Worm (Caenorhabditis elegans) whole organism, L4 larva: ENCODE results near the gene H01M10.2.

Source experiments
- F10B5.3 ChIP-seq: sonication (generic microtip); optimal IDR thresholded peaks from 2 replicates; lab custom pipeline; 2016; ENCODE audit warnings: mild to moderate bottlenecking, missing genetic modification characterization, missing compliant biosample characterization
- R02D3.7 ChIP-seq: fragments of 150-350 bp; sonication (generic microtip); optimal IDR thresholded peaks from 3 replicates; lab custom pipeline; 2014; ENCODE audit warnings: missing biosample characterization, missing genetic modification characterization
- T20F7.1 ChIP-seq: fragments of 200-800 bp; sonication (Bioruptor generic); optimal IDR thresholded peaks from 2 replicates; lab custom pipeline; 2018; ENCODE audit warnings: mild to moderate bottlenecking, missing genetic modification characterization, missing compliant biosample characterization
- Y105C5A.15 ChIP-seq: fragments of 200-800 bp; sonication (Bioruptor generic); IDR thresholded peaks from 2 replicates; pipeline ENCODE4 v1.3.6; 2022; ENCODE audit warnings: missing genetic modification characterization, missing compliant biosample characterization
- Y75B8A.6 ChIP-seq: fragments of 200-800 bp; sonication (Bioruptor generic); IDR thresholded peaks from 2 replicates; pipeline ENCODE4 v1.3.6; 2022; ENCODE audit warnings: missing genetic modification reagents, missing genetic modification characterization, missing compliant biosample characterization
- ZK546.5 ChIP-seq, 2 experiments: sonication (generic microtip); optimal IDR thresholded peaks; 2 replicates each; lab custom pipeline; 2017; ENCODE audit warnings: missing biosample characterization in 2 of 2, missing genetic modification characterization in 2 of 2
- aha-1 ChIP-seq: fragments of 150-350 bp; peaks from one replicate; lab custom pipeline; 2014; ENCODE audit warnings: missing biosample characterization, missing genetic modification characterization
- aly-2 ChIP-seq: sonication (generic microtip); optimal IDR thresholded peaks from 2 replicates; lab custom pipeline; 2018; ENCODE audit warnings: missing biosample characterization, missing genetic modification characterization
- ama-1 ChIP-seq: fragments of 150-350 bp; optimal IDR thresholded peaks from 2 replicates; lab custom pipeline; 2014; ENCODE audit warnings: inconsistent platforms, mixed read lengths
- arid-1 ChIP-seq: fragments of 200-800 bp; sonication (Bioruptor generic); conservative IDR thresholded peaks from 2 replicates; pipeline ENCODE4 v1.3.6; 2022; ENCODE audit warnings: missing genetic modification reagents, missing genetic modification characterization, missing compliant biosample characterization
- ceh-28 ChIP-seq: fragments of 150-350 bp; optimal IDR thresholded peaks from 2 replicates; lab custom pipeline; 2014; ENCODE audit warnings: missing biosample characterization, missing genetic modification reagents, missing genetic modification characterization
- ceh-44 ChIP-seq: fragments of 200-800 bp; sonication (Bioruptor generic); IDR thresholded peaks from 2 replicates; pipeline ENCODE4 v1.3.6; 2022; ENCODE audit warnings: missing genetic modification reagents, missing genetic modification characterization, missing compliant biosample characterization
- ces-1 ChIP-seq: fragments of 150-350 bp; sonication (generic microtip); optimal IDR thresholded peaks from 4 replicates; lab custom pipeline; 2014; ENCODE audit warnings: missing biosample characterization, missing genetic modification reagents, missing genetic modification characterization
- daf-19 ChIP-seq: fragments of 200-800 bp; sonication (Bioruptor generic); conservative IDR thresholded peaks from 2 replicates; pipeline ENCODE4 v1.3.6; 2022; ENCODE audit warnings: missing genetic modification characterization, missing compliant biosample characterization
- dpl-1 ChIP-seq: fragments of 150-350 bp; optimal IDR thresholded peaks from 2 replicates; lab custom pipeline; 2014; ENCODE audit warnings: missing biosample characterization, missing genetic modification reagents, missing genetic modification characterization
- dve-1 ChIP-seq: sonication (generic microtip); optimal IDR thresholded peaks from 2 replicates; lab custom pipeline; 2017; ENCODE audit warnings: antibody characterized with exemption, mild to moderate bottlenecking, missing genetic modification characterization, missing compliant biosample characterization; ENCODE audit not compliant: insufficient read depth
- fkh-10 ChIP-seq: fragments of 150-350 bp; optimal IDR thresholded peaks from 2 replicates; lab custom pipeline; 2014; ENCODE audit warnings: missing biosample characterization, missing genetic modification reagents, missing genetic modification characterization
- hmg-1.1 ChIP-seq: fragments of 200-800 bp; sonication (Bioruptor generic); IDR thresholded peaks from 2 replicates; pipeline ENCODE4 v1.3.6; 2022; ENCODE audit warnings: missing genetic modification reagents, missing genetic modification characterization, missing compliant biosample characterization
- lin-29 ChIP-seq: fragments of 200-800 bp; sonication (Bioruptor generic); IDR thresholded peaks from 2 replicates; pipeline ENCODE4 v1.3.6; 2022; ENCODE audit warnings: missing genetic modification reagents, missing genetic modification characterization, missing compliant biosample characterization
- lin-38 ChIP-seq: fragments of 200-800 bp; sonication (Bioruptor generic); IDR thresholded peaks from 2 replicates; pipeline ENCODE4 v1.3.6; 2022; ENCODE audit warnings: missing genetic modification reagents, missing genetic modification characterization, missing compliant biosample characterization
- lin-39 ChIP-seq: fragments of 150-350 bp; optimal IDR thresholded peaks from 2 replicates; lab custom pipeline; 2014; ENCODE audit warnings: missing biosample characterization, missing genetic modification reagents, missing genetic modification characterization
- lir-3 ChIP-seq: sonication (generic microtip); optimal IDR thresholded peaks from 2 replicates; lab custom pipeline; 2016; ENCODE audit warnings: mild to moderate bottlenecking, missing genetic modification characterization, missing compliant biosample characterization
- lsy-2 ChIP-seq, 2 experiments: fragments of 150-350 bp in 1 of 2; sonication (generic microtip) in 1 of 2; optimal IDR thresholded peaks; 2 replicates each; lab custom pipeline; 2014 to 2017; ENCODE audit warnings: missing biosample characterization in 2 of 2, missing genetic modification characterization in 2 of 2
- madf-9 ChIP-seq: fragments of 200-800 bp; sonication (Bioruptor generic); conservative IDR thresholded peaks from 2 replicates; pipeline ENCODE4 v1.3.6; 2022; ENCODE audit warnings: missing genetic modification reagents, missing genetic modification characterization, missing compliant biosample characterization
- mdl-1 ChIP-seq, 2 experiments: fragments of 150-350 bp in 1 of 2; sonication (generic microtip) in 1 of 2; optimal IDR thresholded peaks; 2 replicates each; lab custom pipeline; 2014 to 2017; ENCODE audit warnings: missing biosample characterization in 2 of 2, missing genetic modification characterization in 2 of 2
- mdt-29 ChIP-seq: fragments of 200-800 bp; sonication (Bioruptor generic); IDR thresholded peaks from 2 replicates; pipeline ENCODE4 v1.3.6; 2022; ENCODE audit warnings: missing genetic modification reagents, missing genetic modification characterization, missing compliant biosample characterization
- mes-2 ChIP-seq: sonication (generic microtip); optimal IDR thresholded peaks from 2 replicates; lab custom pipeline; 2016; ENCODE audit warnings: missing genotype, mild to moderate bottlenecking, missing genetic modification characterization, missing compliant biosample characterization; ENCODE audit not compliant: poor library complexity, severe bottlenecking
- mxl-2 ChIP-seq: fragments of 200-800 bp; sonication (Bioruptor generic); conservative IDR thresholded peaks from 2 replicates; pipeline ENCODE4 v1.3.6; 2022; ENCODE audit warnings: missing genetic modification reagents, missing genetic modification characterization, missing compliant biosample characterization
- nhr-10 ChIP-seq: fragments of 150-350 bp; optimal IDR thresholded peaks from 2 replicates; lab custom pipeline; 2014; ENCODE audit warnings: missing biosample characterization, missing genetic modification characterization
- nhr-102 ChIP-seq: sonication (generic microtip); optimal IDR thresholded peaks from 2 replicates; lab custom pipeline; 2016; ENCODE audit warnings: mild to moderate bottlenecking, missing genetic modification characterization, moderate library complexity, missing compliant biosample characterization
- nhr-111 ChIP-seq: fragments of 200-800 bp; sonication (Bioruptor generic); optimal IDR thresholded peaks from 2 replicates; lab custom pipeline; 2018; ENCODE audit warnings: mild to moderate bottlenecking, missing genetic modification characterization, missing compliant biosample characterization
- nhr-237 ChIP-seq: sonication (generic microtip); optimal IDR thresholded peaks from 2 replicates; lab custom pipeline; 2017; ENCODE audit warnings: missing biosample characterization, missing genetic modification characterization
- nhr-42 ChIP-seq: fragments of 200-800 bp; sonication (Bioruptor generic); IDR thresholded peaks from 2 replicates; pipeline ENCODE4 v1.3.6; 2022; ENCODE audit warnings: missing genetic modification characterization, missing compliant biosample characterization
- nhr-6 ChIP-seq: fragments of 150-350 bp; optimal IDR thresholded peaks from 2 replicates; lab custom pipeline; 2014; ENCODE audit warnings: missing biosample characterization, missing genetic modification characterization
- pqm-1 ChIP-seq: sonication (generic microtip); optimal IDR thresholded peaks from 2 replicates; lab custom pipeline; 2017; ENCODE audit warnings: missing biosample characterization, missing genetic modification characterization
- saeg-2 ChIP-seq: fragments of 200-800 bp; sonication (Bioruptor generic); IDR thresholded peaks from 2 replicates; pipeline ENCODE4 v1.3.6; 2022; ENCODE audit warnings: missing genetic modification reagents, missing genetic modification characterization, missing compliant biosample characterization
- skn-1 ChIP-seq: fragments of 150-350 bp; optimal IDR thresholded peaks from 2 replicates; lab custom pipeline; 2014; ENCODE audit warnings: missing biosample characterization, missing genetic modification characterization
- snpc-4 ChIP-seq: fragments of 150-350 bp; optimal IDR thresholded peaks from 2 replicates; lab custom pipeline; 2014; ENCODE audit warnings: missing biosample characterization, missing genetic modification characterization
- spr-1 ChIP-seq: sonication (generic microtip); optimal IDR thresholded peaks from 2 replicates; lab custom pipeline; 2016; ENCODE audit warnings: mild to moderate bottlenecking, missing genetic modification characterization, missing compliant biosample characterization
- tag-97 ChIP-seq: fragments of 200-800 bp; sonication (Bioruptor generic); IDR thresholded peaks from 2 replicates; pipeline ENCODE4 v1.3.6; 2022; ENCODE audit warnings: missing genetic modification characterization, missing compliant biosample characterization
- unc-62 ChIP-seq, 3 experiments: fragments of 150-350 bp in 1 of 3; sonication (generic microtip); optimal IDR thresholded peaks in 2 of 3; peaks in 1 of 3; 1 replicate in 1 of 3; 2 replicates in 2 of 3; lab custom pipeline; 2014 to 2017; ENCODE audit warnings: missing biosample characterization in 3 of 3, missing genetic modification characterization in 3 of 3, missing genetic modification reagents in 3 of 3, missing genotype in 1 of 3
- zip-11 ChIP-seq: fragments of 200-800 bp; sonication (Bioruptor generic); IDR thresholded peaks from 2 replicates; pipeline ENCODE4 v1.3.6; 2022; ENCODE audit warnings: missing genetic modification characterization, missing compliant biosample characterization
- zip-2 ChIP-seq: fragments of 150-350 bp; optimal IDR thresholded peaks from 2 replicates; lab custom pipeline; 2014; ENCODE audit warnings: missing biosample characterization, missing genetic modification characterization
- ztf-7 ChIP-seq: fragments of 150-350 bp; optimal IDR thresholded peaks from 2 replicates; lab custom pipeline; 2014; ENCODE audit warnings: missing biosample characterization, missing genetic modification characterization

The H01M10.2 gene

ce11 chrX:2613077-2613476 is 27.5 kb upstream of the H01M10.2 start (continued):
- TF ChIP-seq mes-2 = peak; percentile 88
- TF ChIP-seq pqm-1 (tag; lab: Kevin White, UChicago) = no peak
- TF ChIP-seq ces-1 (GFP tag; lab: Kevin White, UChicago) = no peak
- TF ChIP-seq F10B5.3 = no peak
- no peak for TF ChIP-seq nhr-237 (tag; lab: Kevin White, UChicago)
- TF ChIP-seq T20F7.1 (GFP tag; lab: Kevin White, UChicago) = peak; percentile 58
- TF ChIP-seq, all 104 proteins: peak for 68

ce11 chrX:2607522-2608278 is 22.1 kb upstream of the H01M10.2 start, which contains the start of gene T03G6.1:
Gene T03G6.1, plus strand, starts transcription at chrX:2608228.
- TF ChIP-seq zip-2 (tag; lab: Kevin White, UChicago) = no peak
- TF ChIP-seq snpc-4 (tag; lab: Kevin White, UChicago) = no peak
- no peak for TF ChIP-seq lin-38 (GFP tag; lab: Robert Waterston, UW)
- no peak for TF ChIP-seq F10B5.3
- no peak for TF ChIP-seq saeg-2
- no peak for TF ChIP-seq ama-1 (lab: Kevin White, UChicago)
- TF ChIP-seq unc-62 (GFP tag; optimal IDR thresholded peaks at IDR 0.05 in 1 of 2; lab: Kevin White, UChicago) = peak in 1 of 2 experiments; percentile 66
- no peak for TF ChIP-seq unc-62 (tag; optimal IDR thresholded peaks at IDR 0.05; lab: Kevin White, UChicago)
- TF ChIP-seq, all 104 proteins: peak for 1

ce11 chrX:2604358-2605016 is 18.9 kb upstream of the H01M10.2 start:
- TF ChIP-seq tag-97 (GFP tag; lab: Robert Waterston, UW) (no peak), T20F7.1 (GFP tag; lab: Kevin White, UChicago) (no peak), R02D3.7 (tag; lab: Kevin White, UChicago) (no peak), nhr-111 (GFP tag; lab: Kevin White, UChicago) (no peak), ZK546.5 (tag; optimal IDR thresholded peaks at IDR 0.05; lab: Kevin White, UChicago) (no peak), lin-39 (tag; lab: Kevin White, UChicago) (no peak), dve-1 (tag; lab: Kevin White, UChicago) (peak; percentile 36), arid-1 (GFP tag; lab: Robert Waterston, UW) (no peak), mdt-29 (no peak), nhr-42 (GFP tag; lab: Robert Waterston, UW) (no peak), spr-1 (tag; lab: Kevin White, UChicago) (no peak), mxl-2 (GFP tag; lab: Robert Waterston, UW) (no peak), daf-19 (no peak), ztf-7 (no peak), lin-29 (GFP tag; lab: Robert Waterston, UW) (no peak), Y105C5A.15 (GFP tag; lab: Robert Waterston, UW) (no peak), mdl-1 (tag; optimal IDR thresholded peaks at IDR 0.05; lab: Kevin White, UChicago) (no peak), skn-1 (tag; lab: Kevin White, UChicago) (no peak), zip-11 (GFP tag; lab: Robert Waterston, UW) (no peak), unc-62 (GFP tag; optimal IDR thresholded peaks at IDR 0.05 in 1 of 2; lab: Kevin White, UChicago) (peak in 1 of 2 experiments; percentile 13), unc-62 (tag; optimal IDR thresholded peaks at IDR 0.05; lab: Kevin White, UChicago) (no peak), dpl-1 (GFP tag; lab: Kevin White, UChicago) (no peak), aha-1 (tag; lab: Kevin White, UChicago) (peak; percentile 95), pqm-1 (tag; lab: Kevin White, UChicago) (no peak), ama-1 (lab: Kevin White, UChicago) (no peak), nhr-102 (tag; lab: Kevin White, UChicago) (no peak), ceh-28 (no peak), aly-2 (tag; lab: Kevin White, UChicago) (no peak), nhr-6 (tag; lab: Kevin White, UChicago) (no peak), Y75B8A.6 (GFP tag; lab: Robert Waterston, UW) (no peak), saeg-2 (no peak), lir-3 (tag; lab: Kevin White, UChicago) (no peak), nhr-10 (tag; lab: Kevin White, UChicago) (no peak), lsy-2 (tag; optimal IDR thresholded peaks at IDR 0.05; lab: Kevin White, UChicago) (peak in 1 of 2 experiments; percentile 4), hmg-1.1 (GFP tag; lab: Robert Waterston, UW) (no peak), madf-9 (GFP tag; lab: Robert Waterston, UW) (no peak), fkh-10 (GFP tag; lab: Kevin White, UChicago) (peak; percentile 23), ceh-44 (no peak)
